Worm (Caenorhabditis elegans) whole organism, L4 larva: Measurements from ENCODE around the gene hpo-19.

Source experiments
- D1046.2 ChIP-seq: fragments of 200-800 bp; sonication (Bioruptor generic); IDR thresholded peaks from 2 replicates; pipeline ENCODE4 v1.3.6; 2022; ENCODE audit warnings: missing genetic modification characterization, missing compliant biosample characterization
- T26A8.4 ChIP-seq: fragments of 200-800 bp; sonication (Bioruptor generic); IDR thresholded peaks from 2 replicates; pipeline ENCODE4 v1.3.6; 2022; ENCODE audit warnings: missing genetic modification characterization, missing compliant biosample characterization
- Y48G9A.11 ChIP-seq: fragments of 200-800 bp; sonication (Bioruptor generic); IDR thresholded peaks from 2 replicates; pipeline ENCODE4 v1.3.6; 2022; ENCODE audit warnings: missing genetic modification reagents, missing genetic modification characterization, missing compliant biosample characterization
- Y5F2A.4 ChIP-seq: fragments of 200-800 bp; sonication (Bioruptor generic); optimal IDR thresholded peaks from 2 replicates; lab custom pipeline; 2018; ENCODE audit warnings: mild to moderate bottlenecking, missing genetic modification characterization, missing compliant biosample characterization
- aha-1 ChIP-seq: fragments of 150-350 bp; peaks from one replicate; lab custom pipeline; 2014; ENCODE audit warnings: missing biosample characterization, missing genetic modification characterization
- ama-1 ChIP-seq: fragments of 150-350 bp; optimal IDR thresholded peaks from 2 replicates; lab custom pipeline; 2014; ENCODE audit warnings: inconsistent platforms, mixed read lengths
- attf-4 ChIP-seq: sonication (generic microtip); optimal IDR thresholded peaks from 3 replicates; lab custom pipeline; 2017; ENCODE audit warnings: missing biosample characterization, missing genetic modification characterization
- ceh-20 ChIP-seq: fragments of 200-800 bp; sonication (Bioruptor generic); IDR thresholded peaks from 2 replicates; pipeline ENCODE4 v1.3.6; 2022; ENCODE audit warnings: missing genetic modification reagents, missing genetic modification characterization, missing compliant biosample characterization
- ceh-28 ChIP-seq: fragments of 150-350 bp; optimal IDR thresholded peaks from 2 replicates; lab custom pipeline; 2014; ENCODE audit warnings: missing biosample characterization, missing genetic modification reagents, missing genetic modification characterization
- ceh-44 ChIP-seq: fragments of 200-800 bp; sonication (Bioruptor generic); IDR thresholded peaks from 2 replicates; pipeline ENCODE4 v1.3.6; 2022; ENCODE audit warnings: missing genetic modification reagents, missing genetic modification characterization, missing compliant biosample characterization
- ceh-82 ChIP-seq: sonication (generic microtip); optimal IDR thresholded peaks from 2 replicates; lab custom pipeline; 2017; ENCODE audit warnings: missing biosample characterization, missing genetic modification characterization
- daf-16 ChIP-seq, 3 experiments: sonication (generic microtip); optimal IDR thresholded peaks; 2 replicates each; lab custom pipeline; 2016 to 2017; ENCODE audit warnings: missing genetic modification characterization in 3 of 3, missing genetic modification reagents in 3 of 3, mild to moderate bottlenecking in 2 of 3, missing compliant biosample characterization in 2 of 3, missing biosample characterization in 1 of 3, moderate library complexity in 1 of 3
- dmd-6 ChIP-seq: fragments of 200-800 bp; sonication (Bioruptor generic); IDR thresholded peaks from 2 replicates; pipeline ENCODE4 v1.3.6; 2022; ENCODE audit warnings: missing genetic modification reagents, missing genetic modification characterization, missing compliant biosample characterization
- dmd-8 ChIP-seq: fragments of 200-800 bp; sonication (Bioruptor generic); IDR thresholded peaks from 2 replicates; pipeline ENCODE4 v1.3.6; 2022; ENCODE audit warnings: missing genetic modification characterization, missing compliant biosample characterization
- dmd-9 ChIP-seq: fragments of 200-800 bp; sonication (Bioruptor generic); IDR thresholded peaks from 2 replicates; pipeline ENCODE4 v1.3.6; 2022; ENCODE audit warnings: missing genetic modification reagents, missing genetic modification characterization, missing compliant biosample characterization
- egl-43 ChIP-seq: fragments of 200-800 bp; sonication (Bioruptor generic); IDR thresholded peaks from 2 replicates; pipeline ENCODE4 v1.3.6; 2022; ENCODE audit warnings: missing genetic modification reagents, missing genetic modification characterization, missing compliant biosample characterization
- hlh-11 ChIP-seq: fragments of 200-800 bp; sonication (Bioruptor generic); optimal IDR thresholded peaks from 2 replicates; lab custom pipeline; 2018; ENCODE audit warnings: mild to moderate bottlenecking, missing genetic modification characterization, missing compliant biosample characterization
- hlh-30 ChIP-seq: sonication (generic microtip); optimal IDR thresholded peaks from 2 replicates; lab custom pipeline; 2017; ENCODE audit warnings: antibody characterized with exemption, mild to moderate bottlenecking, missing genetic modification characterization, missing compliant biosample characterization; ENCODE audit not compliant: insufficient read depth
- jun-1 ChIP-seq: fragments of 150-350 bp; optimal IDR thresholded peaks from 2 replicates; lab custom pipeline; 2014; ENCODE audit warnings: missing biosample characterization, missing genetic modification reagents, missing genetic modification characterization
- lim-7 ChIP-seq: fragments of 200-800 bp; sonication (Bioruptor generic); IDR thresholded peaks from 2 replicates; pipeline ENCODE4 v1.3.6; 2022; ENCODE audit warnings: missing genetic modification characterization, missing compliant biosample characterization
- lin-29 ChIP-seq: fragments of 200-800 bp; sonication (Bioruptor generic); IDR thresholded peaks from 2 replicates; pipeline ENCODE4 v1.3.6; 2022; ENCODE audit warnings: missing genetic modification reagents, missing genetic modification characterization, missing compliant biosample characterization
- lin-38 ChIP-seq: fragments of 200-800 bp; sonication (Bioruptor generic); IDR thresholded peaks from 2 replicates; pipeline ENCODE4 v1.3.6; 2022; ENCODE audit warnings: missing genetic modification reagents, missing genetic modification characterization, missing compliant biosample characterization
- lin-39 ChIP-seq: fragments of 150-350 bp; optimal IDR thresholded peaks from 2 replicates; lab custom pipeline; 2014; ENCODE audit warnings: missing biosample characterization, missing genetic modification reagents, missing genetic modification characterization
- madf-5 ChIP-seq, 2 experiments: fragments of 200-800 bp; sonication (Bioruptor generic); IDR thresholded peaks; 2 replicates each; pipeline ENCODE4 v1.3.6; 2022; ENCODE audit warnings: missing compliant biosample characterization in 2 of 2, missing genetic modification characterization in 2 of 2
- mdt-29 ChIP-seq: fragments of 200-800 bp; sonication (Bioruptor generic); IDR thresholded peaks from 2 replicates; pipeline ENCODE4 v1.3.6; 2022; ENCODE audit warnings: missing genetic modification reagents, missing genetic modification characterization, missing compliant biosample characterization
- mes-2 ChIP-seq: sonication (generic microtip); optimal IDR thresholded peaks from 2 replicates; lab custom pipeline; 2016; ENCODE audit warnings: missing genotype, mild to moderate bottlenecking, missing genetic modification characterization, missing compliant biosample characterization; ENCODE audit not compliant: poor library complexity, severe bottlenecking
- nhr-102 ChIP-seq: sonication (generic microtip); optimal IDR thresholded peaks from 2 replicates; lab custom pipeline; 2016; ENCODE audit warnings: mild to moderate bottlenecking, missing genetic modification characterization, moderate library complexity, missing compliant biosample characterization
- nhr-111 ChIP-seq: fragments of 200-800 bp; sonication (Bioruptor generic); optimal IDR thresholded peaks from 2 replicates; lab custom pipeline; 2018; ENCODE audit warnings: mild to moderate bottlenecking, missing genetic modification characterization, missing compliant biosample characterization
- nhr-28 ChIP-seq: fragments of 150-350 bp; optimal IDR thresholded peaks from 2 replicates; lab custom pipeline; 2014; ENCODE audit warnings: missing biosample characterization, missing genetic modification characterization
- pha-4 ChIP-seq, 2 experiments: fragments of 150-350 bp in 1 of 2; fragments of 200-800 bp in 1 of 2; sonication (Bioruptor generic) in 1 of 2; IDR thresholded peaks in 1 of 2; optimal IDR thresholded peaks in 1 of 2; 2 replicates each; pipeline versions ENCODE4 v1.3.6 to Lab custom; 2014 to 2022; ENCODE audit warnings: missing genetic modification characterization in 2 of 2, missing genetic modification reagents in 2 of 2, missing biosample characterization in 1 of 2, missing compliant biosample characterization in 1 of 2
- saeg-2 ChIP-seq: fragments of 200-800 bp; sonication (Bioruptor generic); IDR thresholded peaks from 2 replicates; pipeline ENCODE4 v1.3.6; 2022; ENCODE audit warnings: missing genetic modification reagents, missing genetic modification characterization, missing compliant biosample characterization
- sdz-12 ChIP-seq: fragments of 200-800 bp; sonication (Bioruptor generic); optimal IDR thresholded peaks from 2 replicates; lab custom pipeline; 2018; ENCODE audit warnings: mild to moderate bottlenecking, missing genetic modification characterization, missing compliant biosample characterization
- set-16 ChIP-seq: fragments of 200-800 bp; sonication (Bioruptor generic); IDR thresholded peaks from 2 replicates; pipeline ENCODE4 v1.3.6; 2022; ENCODE audit warnings: missing genetic modification reagents, missing genetic modification characterization, missing compliant biosample characterization
- skn-1 ChIP-seq: fragments of 150-350 bp; optimal IDR thresholded peaks from 2 replicates; lab custom pipeline; 2014; ENCODE audit warnings: missing biosample characterization, missing genetic modification characterization
- snpc-1.2 ChIP-seq: fragments of 200-800 bp; sonication (Bioruptor generic); IDR thresholded peaks from 2 replicates; pipeline ENCODE4 v1.3.6; 2022; ENCODE audit warnings: missing genetic modification reagents, missing genetic modification characterization, missing compliant biosample characterization
- unc-62 ChIP-seq, 3 experiments: fragments of 150-350 bp in 1 of 3; sonication (generic microtip); optimal IDR thresholded peaks in 2 of 3; peaks in 1 of 3; 1 replicate in 1 of 3; 2 replicates in 2 of 3; lab custom pipeline; 2014 to 2017; ENCODE audit warnings: missing biosample characterization in 3 of 3, missing genetic modification characterization in 3 of 3, missing genetic modification reagents in 3 of 3, missing genotype in 1 of 3
- zfp-3 ChIP-seq: fragments of 200-800 bp; sonication (Bioruptor generic); conservative IDR thresholded peaks from 2 replicates; pipeline ENCODE4 v1.3.6; 2022; ENCODE audit warnings: missing genetic modification reagents, missing genetic modification characterization, missing compliant biosample characterization
- zip-11 ChIP-seq: fragments of 200-800 bp; sonication (Bioruptor generic); IDR thresholded peaks from 2 replicates; pipeline ENCODE4 v1.3.6; 2022; ENCODE audit warnings: missing genetic modification characterization, missing compliant biosample characterization

hpo-19 gene

ce11 chrV:6414985-6415384 is 21.5 kb upstream of the hpo-19 start, which contains the start of gene cht-6:
Gene cht-6, plus strand, starts transcription at chrV:6414993.
- TF ChIP-seq ceh-44: no peak
- no peak for TF ChIP-seq madf-5 (GFP tag; IDR thresholded peaks at IDR 0.05; lab: Robert Waterston, UW)
- no peak for TF ChIP-seq nhr-28
- TF ChIP-seq unc-62 (GFP tag; optimal IDR thresholded peaks at IDR 0.05 in 1 of 2; lab: Kevin White, UChicago): peak in 1 of 2 experiments; percentile 93
- no peak for TF ChIP-seq unc-62 (tag; optimal IDR thresholded peaks at IDR 0.05; lab: Kevin White, UChicago)
- no peak for TF ChIP-seq attf-4 (tag; lab: Kevin White, UChicago)
- TF ChIP-seq nhr-102 (tag; lab: Kevin White, UChicago): no peak

DNA sequence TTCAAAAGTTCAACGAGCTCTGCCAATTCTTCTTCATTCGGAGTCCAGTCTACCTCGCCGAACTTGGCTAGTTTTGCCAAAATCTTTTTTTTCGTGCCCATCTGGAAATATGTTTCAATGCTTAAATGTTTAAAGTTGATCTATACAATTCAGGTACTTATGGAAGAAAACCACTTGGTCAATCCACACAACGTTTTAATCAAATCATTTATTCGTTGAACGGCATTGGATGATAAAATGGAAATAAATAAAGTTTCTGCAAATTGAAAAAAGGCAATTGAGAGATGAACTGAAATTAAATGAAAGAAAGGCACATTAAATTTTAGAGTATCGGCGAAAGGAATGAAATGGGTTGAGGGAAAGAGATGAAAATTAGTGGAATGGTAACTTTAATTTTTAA is 12.4 kb upstream of the hpo-19 start, which contains the start of gene urb-1:
Gene urb-1, minus strand, starts transcription at position 101 of the 400 bp plus-strand sequence.
- TF ChIP-seq saeg-2 (GFP tag; lab: Robert Waterston, UW) (no peak), attf-4 (tag; lab: Kevin White, UChicago) (no peak), dmd-9 (GFP tag; lab: Robert Waterston, UW) (no peak), set-16 (GFP tag; lab: Robert Waterston, UW) (no peak), snpc-1.2 (GFP tag; lab: Robert Waterston, UW) (no peak), ceh-28 (no peak), jun-1 (tag; lab: Kevin White, UChicago) (no peak), zip-11 (no peak), dmd-6 (GFP tag; lab: Robert Waterston, UW) (no peak)

DNA sequence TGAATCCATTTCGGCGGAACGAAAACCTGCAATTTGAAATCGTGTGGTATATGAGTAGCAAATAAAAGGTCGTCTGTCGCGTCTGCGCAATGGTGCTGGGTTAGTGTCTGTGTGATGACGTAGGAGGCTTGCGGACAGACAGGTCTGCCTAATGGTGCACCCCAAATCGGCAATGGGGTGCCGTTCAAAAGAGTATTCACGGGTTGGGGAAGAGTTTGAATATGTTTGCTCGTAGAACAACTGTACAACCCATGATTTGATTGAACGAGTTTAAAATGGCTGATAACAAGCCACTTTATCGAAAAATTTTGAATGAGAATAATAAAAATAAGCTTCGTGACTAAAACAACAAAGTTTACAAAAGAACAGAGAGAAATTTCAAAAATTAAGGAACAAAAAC is 10.5 kb upstream of the hpo-19 start, which contains the start of gene T05H4.11:
Gene T05H4.11, minus strand, starts transcription at position 335 of the 400 bp plus-strand sequence.
- TF ChIP-seq nhr-28: peak; percentile 14
- TF ChIP-seq mes-2 (tag; lab: Kevin White, UChicago): peak; percentile 27
- no peak for TF ChIP-seq nhr-111 (GFP tag; lab: Kevin White, UChicago)
- 0 out of 2 replicates have a peak, but pooled peaks have one; percentile 6 for TF ChIP-seq dmd-6 (GFP tag; lab: Robert Waterston, UW)
- TF ChIP-seq lin-39 (tag; lab: Kevin White, UChicago): no peak
- TF ChIP-seq aha-1 (tag; lab: Kevin White, UChicago): peak; percentile 20
- no peak for TF ChIP-seq snpc-1.2 (GFP tag; lab: Robert Waterston, UW)
- TF ChIP-seq daf-16 (GFP tag; optimal IDR thresholded peaks at IDR 0.05; lab: Kevin White, UChicago): no peak
- TF ChIP-seq daf-16 (tag; optimal IDR thresholded peaks at IDR 0.05; lab: Kevin White, UChicago): peak; percentile 70
- TF ChIP-seq hlh-30 (tag; lab: Kevin White, UChicago): peak; percentile 2
- peak; percentile 39; the same call in 1 of the 2 replicates for TF ChIP-seq T26A8.4
- peak; percentile 22; the same call in 1 of the 2 replicates for TF ChIP-seq lin-38 (GFP tag; lab: Robert Waterston, UW)
- TF ChIP-seq ceh-20 (GFP tag; lab: Robert Waterston, UW): 0 out of 2 replicates have a peak, but pooled peaks have one; percentile 16
- no peak for TF ChIP-seq pha-4 (GFP tag; IDR thresholded peaks at IDR 0.05; lab: Robert Waterston, UW)
- no peak for TF ChIP-seq pha-4 (tag; optimal IDR thresholded peaks at IDR 0.05; lab: Kevin White, UChicago)
- peak; percentile 18 for TF ChIP-seq hlh-11 (tag; lab: Kevin White, UChicago)
- peak; percentile 70; the same call in 1 of the 2 replicates for TF ChIP-seq zfp-3 (GFP tag; lab: Robert Waterston, UW)
- peak; percentile 84 for TF ChIP-seq ama-1 (lab: Kevin White, UChicago)

ce11 chrV:6426843-6427242 is 9.6 kb upstream of the hpo-19 start, which contains the start of gene atp-4:
Gene atp-4, minus strand, starts transcription at chrV:6427112.
- TF ChIP-seq dmd-8 (0 out of 2 replicates have a peak, but pooled peaks have one; percentile 25), unc-62 (GFP tag; optimal IDR thresholded peaks at IDR 0.05 in 1 of 2; lab: Kevin White, UChicago) (peak in 1 of 2 experiments; percentile 63), unc-62 (tag; optimal IDR thresholded peaks at IDR 0.05; lab: Kevin White, UChicago) (no peak), madf-5 (GFP tag; IDR thresholded peaks at IDR 0.05; lab: Robert Waterston, UW) (0 out of 4 replicates have a peak, but pooled peaks of 1 of the 2 experiments have one; percentile 67), sdz-12 (peak; percentile 51), Y48G9A.11 (GFP tag; lab: Robert Waterston, UW) (peak; percentile 72), ama-1 (lab: Kevin White, UChicago) (peak; percentile 87), ceh-82 (tag; lab: Kevin White, UChicago) (no peak), dmd-9 (GFP tag; lab: Robert Waterston, UW) (0 out of 2 replicates have a peak, but pooled peaks have one; percentile 15), zfp-3 (GFP tag; lab: Robert Waterston, UW) (no peak; the same call in 1 of the 2 replicates), Y5F2A.4 (GFP tag; lab: Kevin White, UChicago) (no peak), mdt-29 (GFP tag; lab: Robert Waterston, UW) (0 out of 2 replicates have a peak, but pooled peaks have one; percentile 15), D1046.2 (GFP tag; lab: Robert Waterston, UW) (0 out of 2 replicates have a peak, but pooled peaks have one; percentile 76), skn-1 (tag; lab: Kevin White, UChicago) (no peak), lin-29 (no peak), lim-7 (GFP tag; lab: Robert Waterston, UW) (peak; percentile 29; the same call in 1 of the 2 replicates), set-16 (GFP tag; lab: Robert Waterston, UW) (peak; percentile 68), egl-43 (GFP tag; lab: Robert Waterston, UW) (peak; percentile 14; the same call in 1 of the 2 replicates)
